Fruit fly (Drosophila melanogaster) whole organism, wandering third instar larva: ENCODE results near the gene Ets21C.

Experiments used
- Abd-B ChIP-seq: fragments of >200 bp; optimal IDR thresholded peaks from 2 replicates; lab custom pipeline; 2017; ENCODE audit warnings: missing biosample characterization, missing genetic modification characterization
- CG32264 ChIP-seq: fragments of 200-800 bp; sonication (Bioruptor generic); optimal IDR thresholded peaks from 2 replicates; lab custom pipeline; 2016; ENCODE audit warnings: missing biosample characterization, missing genetic modification characterization
- CG9705 ChIP-seq: fragments of 200-800 bp; sonication (Bioruptor generic); optimal IDR thresholded peaks from 2 replicates; lab custom pipeline; 2018; ENCODE audit warnings: missing biosample characterization, mild to moderate bottlenecking, missing genetic modification characterization
- CrebA ChIP-seq: fragments of 200-800 bp; sonication (Bioruptor generic); optimal IDR thresholded peaks from 2 replicates; lab custom pipeline; 2016; ENCODE audit warnings: missing biosample characterization, mild to moderate bottlenecking, missing genetic modification characterization, borderline replicate concordance
- Dfd ChIP-seq: fragments of >200 bp; optimal IDR thresholded peaks from 2 replicates; lab custom pipeline; 2017; ENCODE audit warnings: missing biosample characterization, missing genetic modification characterization
- Dif ChIP-seq: fragments of 200-275, 200-300 bp; sonication (Bioruptor generic); optimal IDR thresholded peaks from 2 replicates; lab custom pipeline; 2018; ENCODE audit warnings: missing biosample characterization, missing genetic modification characterization; ENCODE audit not compliant: partially characterized antibody
- GATAd ChIP-seq: sonication (Bioruptor generic); optimal IDR thresholded peaks from 2 replicates; lab custom pipeline; 2016; ENCODE audit warnings: missing biosample characterization, missing genetic modification characterization
- HLH106 ChIP-seq: fragments of 200-800 bp; optimal IDR thresholded peaks from 3 replicates; lab custom pipeline; 2019; ENCODE audit warnings: missing biosample characterization, mild to moderate bottlenecking, missing genetic modification characterization, moderate library complexity
- Hnf4 ChIP-seq: fragments of 200-800 bp; sonication (Bioruptor generic); optimal IDR thresholded peaks from 2 replicates; lab custom pipeline; 2016; ENCODE audit warnings: missing biosample characterization, mild to moderate bottlenecking, missing genetic modification characterization
- Hr78 ChIP-seq: fragments of >200 bp; optimal IDR thresholded peaks from 2 replicates; lab custom pipeline; 2017; ENCODE audit warnings: missing biosample characterization, missing genetic modification characterization
- Hr83 ChIP-seq: fragments of 200-300 bp; sonication (Bioruptor generic); optimal IDR thresholded peaks from 2 replicates; lab custom pipeline; 2016; ENCODE audit warnings: missing biosample characterization, mild to moderate bottlenecking, missing genetic modification characterization, moderate library complexity; ENCODE audit not compliant: poor library complexity, severe bottlenecking
- Jra ChIP-seq: sonication (Bioruptor generic); optimal IDR thresholded peaks from 2 replicates; lab custom pipeline; 2016; ENCODE audit warnings: missing biosample characterization, missing genetic modification characterization
- Mio ChIP-seq: sonication (Bioruptor generic); optimal IDR thresholded peaks from 2 replicates; lab custom pipeline; 2016; ENCODE audit warnings: missing biosample characterization, missing genetic modification characterization
- Myc ChIP-seq: fragments of >200 bp; optimal IDR thresholded peaks from 2 replicates; lab custom pipeline; 2017
- N ChIP-seq: fragments of >200 bp; optimal IDR thresholded peaks from 2 replicates; lab custom pipeline; 2018; ENCODE audit warnings: missing biosample characterization, missing external identifiers, missing genetic modification characterization
- OdsH ChIP-seq: fragments of 200-800 bp; sonication (Bioruptor generic); optimal IDR thresholded peaks from 2 replicates; lab custom pipeline; 2016; ENCODE audit warnings: missing biosample characterization, mild to moderate bottlenecking, missing genetic modification characterization
- Rel ChIP-seq, 2 experiments: fragments of 200-800 bp; sonication (Bioruptor generic) in 1 of 2; optimal IDR thresholded peaks; 2 replicates in 1 of 2; 3 replicates in 1 of 2; lab custom pipeline; 2016 to 2019; ENCODE audit warnings: mild to moderate bottlenecking in 2 of 2, missing biosample characterization in 2 of 2, missing genetic modification characterization in 2 of 2, moderate library complexity in 1 of 2
- Sp1 ChIP-seq: fragments of 200-800 bp; sonication (Bioruptor generic); optimal IDR thresholded peaks from 3 replicates; lab custom pipeline; 2019; ENCODE audit warnings: missing biosample characterization, mild to moderate bottlenecking, missing genetic modification characterization, moderate library complexity
- Vsx2 ChIP-seq: fragments of 200-300, 225-300 bp; sonication (Bioruptor generic); optimal IDR thresholded peaks from 2 replicates; lab custom pipeline; 2018; ENCODE audit warnings: missing biosample characterization, missing genetic modification characterization; ENCODE audit not compliant: partially characterized antibody
- br ChIP-seq: fragments of 200-800 bp; sonication (Bioruptor generic); optimal IDR thresholded peaks from 2 replicates; lab custom pipeline; 2016; ENCODE audit warnings: missing biosample characterization, missing genetic modification characterization
- brk ChIP-seq: fragments of 200-800 bp; sonication (Bioruptor generic); optimal IDR thresholded peaks from 2 replicates; lab custom pipeline; 2016; ENCODE audit warnings: missing biosample characterization, mild to moderate bottlenecking, missing genetic modification characterization
- dl ChIP-seq, 2 experiments: fragments of 175-275, 200-275 bp in 1 of 2; fragments of 200-275 bp in 1 of 2; sonication (Bioruptor generic); optimal IDR thresholded peaks; lab custom pipeline; 2018; ENCODE audit warnings: mild to moderate bottlenecking in 2 of 2, missing biosample characterization in 2 of 2, missing genetic modification characterization in 2 of 2, moderate library complexity in 2 of 2; ENCODE audit not compliant: partially characterized antibody in 2 of 2, insufficient read depth in 1 of 2
- dmrt93B ChIP-seq: fragments of 200-800 bp; sonication (Bioruptor generic); optimal IDR thresholded peaks from 2 replicates; lab custom pipeline; 2018; ENCODE audit warnings: missing biosample characterization, mild to moderate bottlenecking, missing genetic modification characterization
- dsf ChIP-seq: sonication (Bioruptor generic); optimal IDR thresholded peaks from 2 replicates; lab custom pipeline; 2016; ENCODE audit warnings: missing biosample characterization, missing genetic modification characterization, borderline replicate concordance
- ey ChIP-seq: fragments of 200-800 bp; sonication (Bioruptor generic); optimal IDR thresholded peaks from 2 replicates; lab custom pipeline; 2016; ENCODE audit warnings: missing biosample characterization, missing genetic modification characterization
- foxo ChIP-seq, 2 experiments: fragments of 200-800 bp; sonication (Bioruptor generic); optimal IDR thresholded peaks; 2 replicates in 1 of 2; 3 replicates in 1 of 2; lab custom pipeline; 2016 to 2017; ENCODE audit warnings: missing biosample characterization in 2 of 2, missing genetic modification characterization in 2 of 2
- fru ChIP-seq: fragments of 200-800 bp; sonication (Bioruptor generic); optimal IDR thresholded peaks from 3 replicates; lab custom pipeline; 2016; ENCODE audit warnings: missing biosample characterization, mild to moderate bottlenecking, missing genetic modification characterization
- h ChIP-seq: fragments of 200-800 bp; sonication (Bioruptor generic); optimal IDR thresholded peaks from 3 replicates; lab custom pipeline; 2016; ENCODE audit warnings: missing biosample characterization, mild to moderate bottlenecking, missing genetic modification characterization
- jim ChIP-seq: fragments of 175-275, 200-325 bp; sonication (Bioruptor generic); optimal IDR thresholded peaks from 2 replicates; lab custom pipeline; 2016; ENCODE audit warnings: missing biosample characterization, mild to moderate bottlenecking, missing genetic modification characterization
- lola ChIP-seq: fragments of >200 bp; optimal IDR thresholded peaks from 2 replicates; lab custom pipeline; 2017; ENCODE audit warnings: missing biosample characterization, missing genetic modification characterization
- pan ChIP-seq: fragments of >200 bp; optimal IDR thresholded peaks from 2 replicates; lab custom pipeline; 2017
- psq ChIP-seq: fragments of 200-800 bp; sonication (Bioruptor generic); optimal IDR thresholded peaks from 3 replicates; lab custom pipeline; 2017; ENCODE audit warnings: missing biosample characterization, mild to moderate bottlenecking, missing genetic modification characterization, moderate library complexity
- rgr ChIP-seq: fragments of 200-800 bp; sonication (Bioruptor generic); optimal IDR thresholded peaks from 3 replicates; lab custom pipeline; 2016; ENCODE audit warnings: missing biosample characterization, mild to moderate bottlenecking, missing genetic modification characterization
- sage ChIP-seq: fragments of 200-800 bp; sonication (Bioruptor generic); optimal IDR thresholded peaks from 2 replicates; lab custom pipeline; 2016; ENCODE audit warnings: missing biosample characterization, mild to moderate bottlenecking, missing genetic modification characterization
- sv ChIP-seq: fragments of 200-800 bp; sonication (Bioruptor generic); optimal IDR thresholded peaks from 3 replicates; lab custom pipeline; 2016; ENCODE audit warnings: missing biosample characterization, missing genetic modification characterization
- tai ChIP-seq: sonication (Bioruptor generic); optimal IDR thresholded peaks from 2 replicates; lab custom pipeline; 2016; ENCODE audit warnings: missing biosample characterization, missing genetic modification characterization
- usp ChIP-seq: fragments of >200 bp; optimal IDR thresholded peaks from 2 replicates; lab custom pipeline; 2017; ENCODE audit warnings: missing biosample characterization, missing genetic modification characterization
- woc ChIP-seq: sonication (Bioruptor generic); optimal IDR thresholded peaks from 2 replicates; lab custom pipeline; 2016; ENCODE audit warnings: missing biosample characterization, mild to moderate bottlenecking, missing genetic modification characterization

The Ets21C gene

DNA sequence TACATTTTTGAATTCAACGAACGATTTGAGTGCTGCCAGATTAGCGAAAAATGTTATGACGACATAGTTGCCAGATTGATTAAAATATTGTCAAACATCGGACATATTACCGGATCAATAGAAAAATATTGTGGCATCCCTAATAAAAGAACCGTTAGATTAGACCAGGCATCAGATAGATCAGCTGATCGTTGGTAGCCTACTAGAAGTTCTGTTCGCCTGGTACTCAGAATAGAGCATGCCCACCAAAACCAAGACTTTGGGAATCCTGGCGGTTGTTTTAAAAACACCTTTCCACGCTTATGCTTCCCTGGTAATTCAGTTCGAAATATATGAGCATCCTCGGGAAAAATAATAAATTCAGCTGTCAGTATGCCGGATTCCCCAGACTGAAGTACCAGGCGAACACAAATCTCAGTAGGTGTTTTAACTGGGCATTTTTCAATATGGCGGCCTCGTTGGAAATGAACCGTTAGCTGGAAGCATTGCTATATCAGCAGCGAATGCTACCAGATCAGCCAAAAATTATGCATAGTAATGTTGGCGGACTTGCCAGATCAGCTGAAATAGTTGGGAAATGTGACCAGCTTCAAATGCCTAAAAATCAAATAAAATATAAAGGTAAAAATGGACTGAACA is 12.0 kb downstream of the Ets21C start (continued):
- TF ChIP-seq pan (lab: Kevin White, UChicago) (no peak), Sp1 (GFP tag; lab: Kevin White, UChicago) (no peak), Rel (GFP tag; optimal IDR thresholded peaks at IDR 0.05; lab: Kevin White, UChicago) (no peak), Rel (tag; optimal IDR thresholded peaks at IDR 0.05; lab: Kevin White, UChicago) (peak; percentile 72)

DNA sequence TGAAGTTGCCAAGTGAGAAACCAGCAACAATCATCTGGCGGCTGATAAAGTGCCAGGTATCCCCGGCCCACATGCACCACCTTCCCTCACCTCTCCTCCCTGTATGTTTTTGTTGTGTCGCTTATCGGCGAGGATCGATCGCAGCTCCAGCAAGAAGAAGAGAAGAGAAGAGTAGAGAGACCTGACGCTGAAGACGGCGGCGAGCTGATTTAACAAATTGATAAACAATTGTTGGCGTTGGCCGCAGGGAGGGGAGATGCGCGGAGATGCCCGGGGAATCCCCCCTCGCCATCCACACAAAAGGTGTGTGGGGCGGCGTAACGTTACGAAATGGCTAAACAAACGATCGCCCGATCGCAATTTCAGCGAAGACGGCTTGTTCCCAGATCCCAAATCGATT is 19.0 kb downstream of the Ets21C start:
- TF ChIP-seq foxo (GFP tag; optimal IDR thresholded peaks at IDR 0.05; lab: Kevin White, UChicago), result no peak
- no peak for TF ChIP-seq Hr78 (GFP tag; lab: Kevin White, UChicago)
- TF ChIP-seq Rel (GFP tag; optimal IDR thresholded peaks at IDR 0.05; lab: Kevin White, UChicago), result no peak
- peak; percentile 74 for TF ChIP-seq Rel (tag; optimal IDR thresholded peaks at IDR 0.05; lab: Kevin White, UChicago)
- no peak for TF ChIP-seq Hr83
- no peak for TF ChIP-seq Sp1 (GFP tag; lab: Kevin White, UChicago)
- TF ChIP-seq CrebA (GFP tag; lab: Kevin White, UChicago), result no peak
- TF ChIP-seq psq (GFP tag; lab: Kevin White, UChicago), result peak; percentile 16
- TF ChIP-seq h, result no peak
- TF ChIP-seq pan (lab: Kevin White, UChicago), result no peak
- TF ChIP-seq ey, result no peak
- TF ChIP-seq sv (GFP tag; lab: Kevin White, UChicago), result no peak

DNA sequence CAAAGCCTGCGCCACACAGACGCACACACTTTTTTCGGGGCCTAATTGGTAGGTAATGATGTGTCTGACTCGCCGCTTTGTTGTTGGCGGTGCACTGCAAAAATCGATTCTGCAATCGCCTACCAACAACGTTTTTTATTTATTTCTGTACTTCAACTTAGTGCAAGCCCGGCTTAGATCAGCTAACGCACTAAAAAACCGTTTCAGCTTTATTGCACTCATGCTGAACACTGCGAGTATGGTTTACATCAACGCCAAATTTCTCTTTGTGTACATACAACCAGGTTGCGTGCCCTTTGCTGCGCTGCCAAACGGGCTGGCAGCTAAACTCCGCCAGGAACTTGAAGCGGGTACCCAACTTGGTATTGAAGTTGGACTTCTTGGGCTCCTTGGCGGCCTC is 22.5 kb downstream of the Ets21C start:
- no peak for TF ChIP-seq Abd-B (GFP tag; lab: Kevin White, UChicago)
- TF ChIP-seq Dfd, result no peak
- TF ChIP-seq pan (lab: Kevin White, UChicago), result no peak
- no peak for TF ChIP-seq Hr78 (GFP tag; lab: Kevin White, UChicago)
- TF ChIP-seq dl (GFP tag; optimal IDR thresholded peaks at IDR 0.05; lab: Kevin White, UChicago; ENCODE audit: insufficient read depth in 1 of 2, partially characterized antibody in 2 of 2), result no peak
- TF ChIP-seq Rel (GFP tag; optimal IDR thresholded peaks at IDR 0.05; lab: Kevin White, UChicago), result no peak
- peak; percentile 53 for TF ChIP-seq Rel (tag; optimal IDR thresholded peaks at IDR 0.05; lab: Kevin White, UChicago)
- peak; percentile 92 for TF ChIP-seq woc (GFP tag; lab: Kevin White, UChicago)
- TF ChIP-seq CrebA (GFP tag; lab: Kevin White, UChicago), result no peak
- peak; percentile 96 for TF ChIP-seq fru (GFP tag; lab: Kevin White, UChicago)
- no peak for TF ChIP-seq sv (GFP tag; lab: Kevin White, UChicago)
- no peak for TF ChIP-seq lola (GFP tag; lab: Kevin White, UChicago)
- TF ChIP-seq Sp1 (GFP tag; lab: Kevin White, UChicago), result peak; percentile 95
- no peak for TF ChIP-seq N (GFP tag; lab: Kevin White, UChicago)
- TF ChIP-seq CG9705 (GFP tag; lab: Kevin White, UChicago), result peak; percentile 65
- TF ChIP-seq HLH106 (tag; lab: Kevin White, UChicago), result peak; percentile 89
- TF ChIP-seq h, result peak; percentile 92
- peak; percentile 91 for TF ChIP-seq rgr (GFP tag; lab: Kevin White, UChicago)
- peak; percentile 94 for TF ChIP-seq Hnf4
- peak; percentile 92 for TF ChIP-seq ey
- peak; percentile 81 for TF ChIP-seq sage (GFP tag; lab: Kevin White, UChicago)
- peak; percentile 40 to 96 for TF ChIP-seq foxo (GFP tag; optimal IDR thresholded peaks at IDR 0.05; lab: Kevin White, UChicago)
- no peak for TF ChIP-seq jim (GFP tag; lab: Kevin White, UChicago)
- TF ChIP-seq Hr83, result peak; percentile 52
- no peak for TF ChIP-seq Dif (GFP tag; lab: Kevin White, UChicago)
- no peak for TF ChIP-seq Myc (lab: Kevin White, UChicago)
- no peak for TF ChIP-seq Vsx2 (GFP tag; lab: Kevin White, UChicago)
- no peak for TF ChIP-seq GATAd (GFP tag; lab: Kevin White, UChicago)
- TF ChIP-seq Mio (GFP tag; lab: Kevin White, UChicago), result peak; percentile 68
- TF ChIP-seq dmrt93B (GFP tag; lab: Kevin White, UChicago), result peak; percentile 84
- no peak for TF ChIP-seq brk (GFP tag; lab: Kevin White, UChicago)
- no peak for TF ChIP-seq usp (GFP tag; lab: Kevin White, UChicago)
- no peak for TF ChIP-seq Jra (GFP tag; lab: Kevin White, UChicago)
- peak; percentile 96 for TF ChIP-seq OdsH (GFP tag; lab: Kevin White, UChicago)
- peak; percentile 68 for TF ChIP-seq CG32264 (GFP tag; lab: Kevin White, UChicago)
- TF ChIP-seq br, result peak; percentile 97
- TF ChIP-seq psq (GFP tag; lab: Kevin White, UChicago), result peak; percentile 92
- TF ChIP-seq dsf, result peak; percentile 73
- no peak for TF ChIP-seq tai (GFP tag; lab: Kevin White, UChicago)
